Fruit fly (Drosophila melanogaster) Kc167 (cell line): ENCODE data around the gene comm3.

Experiments used
- Myc ChIP-seq: fragments of >200 bp; optimal IDR thresholded peaks from 2 replicates; lab custom pipeline; 2017; ENCODE audit warnings: missing external identifiers
- Sin3A ChIP-seq: fragments of >200 bp; optimal IDR thresholded peaks from 2 replicates; lab custom pipeline; 2018; ENCODE audit warnings: missing external identifiers
- h ChIP-seq: fragments of >200 bp; optimal IDR thresholded peaks from 3 replicates; lab custom pipeline; 2018; ENCODE audit warnings: missing external identifiers
- insv ChIP-seq: fragments of >200 bp; optimal IDR thresholded peaks from 3 replicates; lab custom pipeline; 2018; ENCODE audit warnings: missing external identifiers
- psq ChIP-seq: fragments of >200 bp; optimal IDR thresholded peaks from 2 replicates; lab custom pipeline; 2017; ENCODE audit warnings: missing external identifiers
- ttk ChIP-seq: sonication (Bioruptor generic); optimal IDR thresholded peaks from 2 replicates; lab custom pipeline; 2017; ENCODE audit warnings: missing external identifiers

comm3 gene

DNA sequence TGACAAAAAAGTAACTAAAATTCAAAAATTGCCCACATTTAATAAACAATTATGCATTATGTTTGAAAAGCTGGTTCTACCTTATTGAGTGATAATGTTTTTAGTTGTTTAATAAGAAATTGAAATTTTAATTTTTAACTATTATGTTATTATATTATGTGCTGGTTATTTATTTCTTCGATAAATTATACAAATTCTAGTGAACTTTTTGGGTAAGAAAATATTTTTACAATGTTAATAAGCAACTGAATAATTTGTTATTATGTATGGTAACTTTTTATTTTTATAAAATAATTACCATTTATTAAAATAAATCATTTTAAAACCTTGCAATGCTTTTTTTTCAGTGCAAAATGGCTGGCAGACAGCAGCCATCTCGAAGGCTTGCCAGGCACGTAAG lies 31.1 kb downstream of the comm3 start:
- TF ChIP-seq psq (lab: Kevin White, UChicago) (no peak), ttk (lab: Kevin White, UChicago) (no peak), h (lab: Kevin White, UChicago) (no peak), insv (no peak), Sin3A (lab: Kevin White, UChicago) (no peak), Myc (no peak)

dm6 chr3L:15612728-15613127 lies 34.8 kb downstream of the comm3 start, which contains the start of gene CG13449:
Gene CG13449 (minus strand): TSS chr3L:15612828.
- TF ChIP-seq Myc (no peak), h (lab: Kevin White, UChicago) (no peak), ttk (lab: Kevin White, UChicago) (no peak)

- TF ChIP-seq ttk (lab: Kevin White, UChicago) (no peak), Myc (no peak), h (lab: Kevin White, UChicago) (no peak), insv (no peak), Sin3A (lab: Kevin White, UChicago) (no peak), psq (lab: Kevin White, UChicago) (no peak)
Observed at dm6 chr3L:15610109-15610508, 37.5 kb downstream of the comm3 start, which contains the start of gene CG7650. Gene CG7650 (minus strand): TSS chr3L:15610386.

dm6 chr3L:15604979-15605378 lies 42.6 kb downstream of the comm3 start:
- TF ChIP-seq insv (no peak), Sin3A (lab: Kevin White, UChicago) (no peak), psq (lab: Kevin White, UChicago) (no peak), Myc (no peak)

DNA sequence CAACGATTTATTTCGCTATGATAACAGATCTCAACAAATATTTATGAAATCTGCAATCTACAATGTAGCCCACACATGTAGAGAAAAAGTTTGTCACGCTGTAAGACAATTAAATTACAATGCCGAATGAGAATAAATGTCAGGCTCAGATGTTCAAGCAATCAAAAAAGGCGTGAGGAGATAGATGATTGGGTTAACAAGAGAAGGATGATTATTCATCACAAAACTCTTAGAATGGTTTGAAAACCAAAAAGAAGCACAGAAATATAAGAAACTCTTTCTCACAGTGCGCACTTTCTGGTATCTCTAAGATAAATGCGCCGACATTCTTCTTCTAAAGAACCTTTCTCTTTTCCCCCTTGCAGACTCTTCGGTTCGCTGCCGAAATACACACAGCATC lies 47.5 kb downstream of the comm3 start:
- TF ChIP-seq psq (lab: Kevin White, UChicago) = no peak
- TF ChIP-seq h (lab: Kevin White, UChicago) = no peak
- TF ChIP-seq Sin3A (lab: Kevin White, UChicago) = no peak
- no peak for TF ChIP-seq insv
- no peak for TF ChIP-seq ttk (lab: Kevin White, UChicago)
- TF ChIP-seq Myc = no peak

dm6 chr3L:15599190-15599589 lies 48.4 kb downstream of the comm3 start:
- no peak for TF ChIP-seq ttk (lab: Kevin White, UChicago)

dm6 chr3L:15597945-15598344 lies 49.6 kb downstream of the comm3 start:
- TF ChIP-seq insv = no peak
- TF ChIP-seq psq (lab: Kevin White, UChicago) = no peak
- TF ChIP-seq ttk (lab: Kevin White, UChicago) = no peak
- no peak for TF ChIP-seq Myc
- TF ChIP-seq Sin3A (lab: Kevin White, UChicago) = no peak
- no peak for TF ChIP-seq h (lab: Kevin White, UChicago)

DNA sequence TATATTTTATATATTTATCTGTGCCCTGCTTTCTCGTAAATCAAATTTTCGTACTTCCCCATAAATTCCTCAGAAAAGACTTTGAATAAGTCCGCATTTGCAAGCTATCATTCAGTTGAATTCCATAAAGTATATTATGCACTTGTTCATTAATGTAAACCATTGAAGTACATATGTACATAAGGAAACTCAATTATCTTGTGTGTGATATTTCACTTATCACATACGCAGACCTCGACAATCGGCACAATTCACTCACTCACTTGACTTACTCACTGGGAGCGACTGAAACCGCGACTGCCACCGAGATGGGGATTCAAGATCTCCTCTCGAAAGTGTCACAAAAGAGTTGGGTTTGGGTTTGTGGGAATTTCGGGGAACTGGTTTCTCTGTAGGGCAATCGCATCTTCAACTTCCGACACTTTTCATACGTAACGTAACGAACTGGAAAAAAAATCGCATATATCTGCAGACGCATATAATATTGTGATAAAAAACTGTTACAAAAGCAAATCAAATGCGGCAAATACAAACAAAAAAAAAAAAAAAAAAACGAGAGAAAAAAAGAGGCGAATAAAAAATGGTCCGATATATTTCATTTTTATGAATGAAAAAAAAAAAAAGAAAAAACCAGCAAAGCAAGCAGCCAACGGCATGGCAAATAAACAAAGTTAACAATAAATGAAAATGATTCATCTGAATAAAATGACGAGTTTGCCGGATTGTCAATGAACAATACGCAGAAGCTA lies 50.4 kb downstream of the comm3 start:
- no peak for TF ChIP-seq ttk (lab: Kevin White, UChicago)
- no peak for TF ChIP-seq h (lab: Kevin White, UChicago)
- TF ChIP-seq insv = no peak
- no peak for TF ChIP-seq Sin3A (lab: Kevin White, UChicago)
- no peak for TF ChIP-seq psq (lab: Kevin White, UChicago)
- no peak for TF ChIP-seq Myc

dm6 chr3L:15595980-15596379 lies 51.6 kb downstream of the comm3 start:
- no peak for TF ChIP-seq h (lab: Kevin White, UChicago)
- TF ChIP-seq psq (lab: Kevin White, UChicago) = no peak
- no peak for TF ChIP-seq Myc
- TF ChIP-seq insv = no peak

- no peak for TF ChIP-seq Myc
- no peak for TF ChIP-seq Sin3A (lab: Kevin White, UChicago)
- no peak for TF ChIP-seq h (lab: Kevin White, UChicago)
- TF ChIP-seq ttk (lab: Kevin White, UChicago) = no peak
Observed at dm6 chr3L:15595175-15595724, 52.3 kb downstream of the comm3 start.

DNA sequence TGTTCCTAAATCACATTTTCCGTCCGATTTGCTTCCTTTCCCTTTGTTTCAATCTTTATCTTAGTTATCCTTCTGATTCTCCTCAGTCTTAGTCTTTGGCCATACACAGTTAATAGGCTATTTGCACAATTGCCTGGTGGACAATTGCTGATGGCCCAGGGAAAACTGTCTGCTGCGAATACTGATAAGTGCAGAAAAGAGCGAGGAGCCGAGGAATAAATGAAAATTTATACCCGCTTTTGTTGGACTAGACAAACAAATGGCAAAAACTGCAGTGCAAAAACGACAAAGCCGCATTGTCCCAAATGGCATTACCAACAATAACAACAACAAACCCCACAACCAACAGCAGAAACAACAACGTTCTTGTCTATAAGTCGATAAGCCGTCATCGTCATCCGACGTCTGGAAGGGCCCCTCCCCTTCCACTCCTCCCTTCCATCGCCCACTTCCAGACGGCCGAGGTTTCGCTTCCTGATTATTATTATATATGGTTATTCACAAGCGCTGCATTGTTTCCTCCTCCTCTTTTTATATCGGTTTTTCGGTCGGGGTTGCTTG lies 53.4 kb downstream of the comm3 start:
- TF ChIP-seq insv (no peak), h (lab: Kevin White, UChicago) (no peak), ttk (lab: Kevin White, UChicago) (no peak), Sin3A (lab: Kevin White, UChicago) (no peak), Myc (no peak), psq (lab: Kevin White, UChicago) (no peak)

dm6 chr3L:15593399-15593798 lies 54.2 kb downstream of the comm3 start:
- no peak for TF ChIP-seq psq (lab: Kevin White, UChicago)
- TF ChIP-seq Sin3A (lab: Kevin White, UChicago) = no peak
- no peak for TF ChIP-seq h (lab: Kevin White, UChicago)
- no peak for TF ChIP-seq insv
- no peak for TF ChIP-seq Myc
- TF ChIP-seq ttk (lab: Kevin White, UChicago) = no peak
